Worm (Caenorhabditis elegans): ENCODE data around the gene K09E9.7.

The K09E9.7 gene

DNA sequence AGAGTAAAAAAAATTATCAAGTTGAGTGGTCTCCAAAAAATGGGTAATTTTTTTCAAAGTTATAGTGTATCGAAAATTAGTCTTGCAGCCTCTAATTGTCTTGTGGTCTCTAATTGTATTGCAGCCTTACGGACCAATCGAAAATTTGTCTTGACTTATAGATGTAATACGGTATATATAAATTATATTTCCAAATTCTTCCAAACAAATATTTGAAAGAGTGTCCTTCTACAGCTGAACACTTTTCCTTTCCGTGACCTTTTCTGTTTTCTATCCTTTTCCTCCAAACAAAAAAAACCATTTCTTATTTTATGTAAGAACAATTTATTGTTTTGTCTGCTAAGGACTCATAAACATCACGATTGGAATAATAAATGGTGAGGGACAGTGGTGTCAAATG is at the start of gene K09E9.7:
Gene K09E9.7, plus strand, starts transcription at position 301 of the 400 bp plus-strand sequence.
- TF ChIP-seq nhr-19 (GFP tag; conservative IDR thresholded peaks at IDR 0.05) (no peak), efl-3 (GFP tag; optimal IDR thresholded peaks at IDR 0.05) (no peak), nhr-28 (tag; optimal IDR thresholded peaks at IDR 0.05) (no peak), jun-1 (tag; optimal IDR thresholded peaks at IDR 0.05) (no peak), ztf-11 (tag; optimal IDR thresholded peaks at IDR 0.05) (no peak), lin-15B (tag; optimal IDR thresholded peaks at IDR 0.05) (no peak), nhr-84 (tag; optimal IDR thresholded peaks at IDR 0.05) (no peak), mef-2 (tag; optimal IDR thresholded peaks at IDR 0.05) (no peak), isw-1 (GFP tag; IDR thresholded peaks at IDR 0.05) (no peak), aha-1 (tag; optimal IDR thresholded peaks at IDR 0.05) (no peak), xbp-1 (tag; optimal IDR thresholded peaks at IDR 0.05) (no peak), pax-3 (tag; optimal IDR thresholded peaks at IDR 0.05) (no peak)

DNA sequence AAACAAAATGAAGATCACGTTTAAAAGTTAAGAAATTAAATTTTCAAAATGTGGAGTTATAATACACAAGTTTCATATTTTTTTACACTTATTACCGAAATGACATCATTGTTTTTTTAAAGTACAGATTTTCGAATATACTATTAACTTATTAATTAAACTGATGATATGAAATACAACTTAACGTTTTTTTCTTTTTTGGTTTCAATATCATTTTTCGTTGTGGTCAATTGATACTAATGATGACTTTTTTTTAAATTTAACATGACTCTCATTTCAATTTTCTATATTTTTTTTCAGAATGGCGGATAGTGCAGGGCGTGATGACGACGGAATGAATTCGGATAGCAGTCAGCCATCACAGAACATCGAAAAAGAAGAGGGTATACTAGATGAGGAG is 49.6 kb upstream of the K09E9.7 start, which contains the start of gene usp-33:
Gene usp-33, plus strand, starts transcription at position 301 of the 400 bp plus-strand sequence.
- no peak for TF ChIP-seq nhr-85 (tag)
- no peak for TF ChIP-seq fkh-8 (tag; optimal IDR thresholded peaks at IDR 0.05)
- no peak for TF ChIP-seq lin-35 (GFP tag; optimal IDR thresholded peaks at IDR 0.05)
- no peak for TF ChIP-seq nhr-11 (tag; optimal IDR thresholded peaks at IDR 0.05)
- TF ChIP-seq nhr-84 (tag; optimal IDR thresholded peaks at IDR 0.05) = no peak
- TF ChIP-seq ceh-82 (tag; optimal IDR thresholded peaks at IDR 0.05) = no peak
- no peak for TF ChIP-seq nhr-90 (tag; optimal IDR thresholded peaks at IDR 0.05; ENCODE audit: poor library complexity)
- no peak for TF ChIP-seq nhr-76 (tag; optimal IDR thresholded peaks at IDR 0.05)

- TF ChIP-seq ceh-63 (GFP tag; optimal IDR thresholded peaks at IDR 0.05) (no peak), unc-30 (tag; optimal IDR thresholded peaks at IDR 0.05) (no peak), fkh-10 (GFP tag; optimal IDR thresholded peaks at IDR 0.05) (no peak), dsc-1 (tag; optimal IDR thresholded peaks at IDR 0.05) (no peak)
Measured at ce11 chrX:15593366-15593765, 47.3 kb upstream of the K09E9.7 start.

- no peak for TF ChIP-seq aha-1 (tag; optimal IDR thresholded peaks at IDR 0.05)
- no peak for TF ChIP-seq elt-2 (tag; optimal IDR thresholded peaks at IDR 0.05)
- no peak for TF ChIP-seq egl-27 (tag; optimal IDR thresholded peaks at IDR 0.05)
- no peak for TF ChIP-seq isw-1 (GFP tag; IDR thresholded peaks at IDR 0.05)
- TF ChIP-seq lin-39 (tag; optimal IDR thresholded peaks at IDR 0.05) = no peak
- no peak for TF ChIP-seq F16B12.6 (tag; optimal IDR thresholded peaks at IDR 0.05)
- TF ChIP-seq hlh-4 (tag; optimal IDR thresholded peaks at IDR 0.05) = no peak
- no peak for TF ChIP-seq mab-9 (GFP tag; IDR thresholded peaks at IDR 0.05)
- TF ChIP-seq zag-1 (tag; optimal IDR thresholded peaks at IDR 0.05) = no peak
- no peak for TF ChIP-seq ceh-90 (tag; optimal IDR thresholded peaks at IDR 0.05)
- TF ChIP-seq lin-14 (GFP tag; optimal IDR thresholded peaks at IDR 0.05) = no peak
- no peak for TF ChIP-seq lin-35 (GFP tag; optimal IDR thresholded peaks at IDR 0.05)
- no peak for TF ChIP-seq nhr-84 (tag; optimal IDR thresholded peaks at IDR 0.05)
- no peak for TF ChIP-seq C34B4.2 (tag; optimal IDR thresholded peaks at IDR 0.05)
- TF ChIP-seq nhr-20 (tag; optimal IDR thresholded peaks at IDR 0.05) = no peak
- no peak for TF ChIP-seq nhr-77 (tag; optimal IDR thresholded peaks at IDR 0.05)
- TF ChIP-seq unc-98 (GFP tag; IDR thresholded peaks at IDR 0.05) = no peak
- TF ChIP-seq unc-30 (tag; optimal IDR thresholded peaks at IDR 0.05) = no peak
Measured at ce11 chrX:15594019-15594418, 46.7 kb upstream of the K09E9.7 start.

DNA sequence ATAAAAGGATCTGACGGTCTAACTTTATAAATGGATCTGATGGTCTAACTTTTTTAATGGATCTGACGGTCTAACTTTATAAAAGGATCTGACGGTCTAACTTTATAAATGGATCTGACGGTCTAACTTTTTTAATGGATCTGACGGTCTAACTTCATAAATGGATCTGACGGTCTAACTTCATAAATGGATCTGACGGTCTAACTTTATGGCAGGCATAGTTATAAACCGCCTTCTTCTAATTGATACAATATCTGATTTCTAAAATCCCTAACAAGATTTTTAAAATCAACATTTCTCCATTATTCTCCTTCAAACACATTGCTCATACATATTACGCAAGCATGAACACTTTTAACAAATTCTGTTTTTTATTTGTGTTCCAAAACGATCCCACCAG is 43.6 kb upstream of the K09E9.7 start, which contains the start of gene K09A9.8:
Gene K09A9.8, minus strand, starts transcription at position 101 of the 400 bp plus-strand sequence.
- TF ChIP-seq unc-86 (tag; optimal IDR thresholded peaks at IDR 0.05) = no peak
- TF ChIP-seq egl-13 (tag; optimal IDR thresholded peaks at IDR 0.05) = no peak
- no peak for TF ChIP-seq nhr-28 (tag; optimal IDR thresholded peaks at IDR 0.05)
- no peak for TF ChIP-seq nhr-85 (tag)

Data from whole organism, L1 larva.